Worm (Caenorhabditis elegans) whole organism, dauer: Measurements from ENCODE around the gene C08E8.11.
"Not testable (repeated sequence)": the region's sequence is repeated elsewhere in the genome, so short reads cannot be mapped to it uniquely, and the experiment has no call there.

Experiments used
- unc-62 ChIP-seq: sonication (generic microtip); optimal IDR thresholded peaks from 2 replicates; lab custom pipeline; 2017; ENCODE audit warnings: missing biosample characterization, missing genetic modification reagents, missing genetic modification characterization

The C08E8.11 gene

ce11 chrV:18350721-18351120 lies at the start of gene C08E8.11:
Gene C08E8.11 (plus strand): TSS chrV:18351021.
- TF ChIP-seq unc-62 = no peak

ce11 chrV:18302414-18302813 lies 48.4 kb upstream of the C08E8.11 start, which contains the start of gene Y51A2A.6:
Gene Y51A2A.6 (plus strand): TSS chrV:18302714.
- not testable (repeated sequence) for TF ChIP-seq unc-62

ce11 chrV:18318312-18318711 lies 32.5 kb upstream of the C08E8.11 start, which contains the start of gene fbxb-119:
Gene fbxb-119 (plus strand): TSS chrV:18318612.
- no peak for TF ChIP-seq unc-62

- no peak for TF ChIP-seq unc-62
Measured at ce11 chrV:18323231-18323630, 27.6 kb upstream of the C08E8.11 start, which contains the start of gene B0462.5. Gene B0462.5 (minus strand): TSS chrV:18323331.

ce11 chrV:18324525-18324924 lies 26.3 kb upstream of the C08E8.11 start:
- no peak for TF ChIP-seq unc-62

- TF ChIP-seq unc-62 = no peak
Measured at ce11 chrV:18331086-18331485, 19.7 kb upstream of the C08E8.11 start, which contains the start of gene B0462.4. Gene B0462.4 (minus strand): TSS chrV:18331186.

ce11 chrV:18337643-18338042 lies 13.2 kb upstream of the C08E8.11 start:
- TF ChIP-seq unc-62 = no peak

- no peak for TF ChIP-seq unc-62
Measured at ce11 chrV:18339807-18340206, 11.0 kb upstream of the C08E8.11 start, which contains the start of gene C08E8.10. Gene C08E8.10 (minus strand): TSS chrV:18339907.

- TF ChIP-seq unc-62 = no peak
Measured at ce11 chrV:18344194-18344593, 6.6 kb upstream of the C08E8.11 start.

ce11 chrV:18346080-18346479 lies 4.7 kb upstream of the C08E8.11 start:
- TF ChIP-seq unc-62 = no peak

ce11 chrV:18350046-18350445 lies 775 bp upstream of the C08E8.11 start, which contains the start of gene C08E8.3:
Gene C08E8.3 (plus strand): TSS chrV:18350129.
- no peak for TF ChIP-seq unc-62

- TF ChIP-seq unc-62 = no peak
Measured at ce11 chrV:18354299-18354698, 3.5 kb downstream of the C08E8.11 start.

ce11 chrV:18355742-18356141 lies 4.9 kb downstream of the C08E8.11 start, which contains the start of gene C08E8.2:
Gene C08E8.2 (minus strand): TSS chrV:18355842.
- no peak for TF ChIP-seq unc-62

ce11 chrV:18359888-18360287 lies 9.1 kb downstream of the C08E8.11 start, which contains the start of gene C08E8.5:
Gene C08E8.5 (minus strand): TSS chrV:18359988.
- TF ChIP-seq unc-62 = no peak

- no peak for TF ChIP-seq unc-62
Measured at ce11 chrV:18362402-18362801, 11.6 kb downstream of the C08E8.11 start, which contains the start of gene C08E8.1. Gene C08E8.1 (minus strand): TSS chrV:18362502.

- no peak for TF ChIP-seq unc-62
Measured at ce11 chrV:18364558-18364957, 13.7 kb downstream of the C08E8.11 start, which contains the start of gene C08E8.9. Gene C08E8.9 (plus strand): TSS chrV:18364858.

- no peak for TF ChIP-seq unc-62
Measured at ce11 chrV:18368322-18368721, 17.5 kb downstream of the C08E8.11 start, which contains the start of gene C08E8.6. Gene C08E8.6 (minus strand): TSS chrV:18368422.

ce11 chrV:18371028-18371427 lies 20.2 kb downstream of the C08E8.11 start:
- TF ChIP-seq unc-62 = no peak

- no peak for TF ChIP-seq unc-62
Measured at ce11 chrV:18371579-18371978, 20.8 kb downstream of the C08E8.11 start, which contains the start of gene C08E8.4. Gene C08E8.4 (plus strand): TSS chrV:18371846.
